Fruit fly (Drosophila melanogaster) whole organism, embryonic: ENCODE data around the gene CG10195.
A peak's percentile ranks its signal among the peaks of the same experiment; 100 is the strongest.

Experiments
- Atf-2 ChIP-seq: fragments of 200-800 bp; sonication (Bioruptor generic); optimal IDR thresholded peaks from 2 replicates; lab custom pipeline; 2016; ENCODE audit warnings: missing biosample characterization, missing genetic modification characterization
- Atf3 ChIP-seq: fragments of 200-800 bp; sonication (Bioruptor generic); optimal IDR thresholded peaks from 3 replicates; lab custom pipeline; 2016; ENCODE audit warnings: missing biosample characterization, missing genetic modification characterization
- CG10959 ChIP-seq: fragments of 200-800 bp; sonication (Bioruptor generic); IDR thresholded peaks from 2 replicates; pipeline ENCODE4 v1.3.6; 2022; ENCODE audit warnings: missing biosample characterization, missing genetic modification characterization
- CG13123 ChIP-seq: fragments of 200-800 bp; sonication (Bioruptor generic); optimal IDR thresholded peaks from 2 replicates; lab custom pipeline; 2016; ENCODE audit warnings: missing biosample characterization, missing genetic modification characterization
- CG13894 ChIP-seq: fragments of 200-800 bp; sonication (Bioruptor generic); optimal IDR thresholded peaks from 3 replicates; lab custom pipeline; 2018; ENCODE audit warnings: missing biosample characterization, mild to moderate bottlenecking, missing genetic modification characterization, moderate library complexity
- CG14441 ChIP-seq: fragments of 200-800 bp; sonication (Bioruptor generic); IDR thresholded peaks from 2 replicates; pipeline ENCODE4 v1.3.6; 2022; ENCODE audit warnings: missing biosample characterization, missing genetic modification characterization
- CG1603 ChIP-seq: fragments of 200-800 bp; sonication (Bioruptor generic); optimal IDR thresholded peaks from 2 replicates; lab custom pipeline; 2019; ENCODE audit warnings: missing biosample characterization, mild to moderate bottlenecking, missing genetic modification characterization, moderate library complexity
- CG1647 ChIP-seq: fragments of 200-800 bp; sonication (Bioruptor generic); optimal IDR thresholded peaks from 3 replicates; lab custom pipeline; 2016; ENCODE audit warnings: missing biosample characterization, missing genetic modification characterization
- CG16779 ChIP-seq: fragments of 200-800 bp; sonication (Bioruptor generic); IDR thresholded peaks from 2 replicates; pipeline ENCODE4 v1.3.6; 2022; ENCODE audit warnings: missing biosample characterization, missing genetic modification characterization
- CG17361 ChIP-seq: fragments of 200-800 bp; sonication (Bioruptor generic); IDR thresholded peaks from 3 replicates; pipeline ENCODE4 v1.3.6; 2022; ENCODE audit warnings: missing biosample characterization, missing genetic modification characterization
- CG17568 ChIP-seq: fragments of 200-800 bp; sonication (Bioruptor generic); optimal IDR thresholded peaks from 2 replicates; lab custom pipeline; 2018; ENCODE audit warnings: missing biosample characterization, mild to moderate bottlenecking, missing genetic modification characterization, moderate library complexity
- CG17802 ChIP-seq: fragments of 200-800 bp; sonication (Bioruptor generic); optimal IDR thresholded peaks from 2 replicates; lab custom pipeline; 2018; ENCODE audit warnings: missing biosample characterization, mild to moderate bottlenecking, missing genetic modification characterization, moderate library complexity
- CG17829 ChIP-seq: fragments of 200-800 bp; optimal IDR thresholded peaks from 2 replicates; lab custom pipeline; 2019; ENCODE audit warnings: missing biosample characterization, mild to moderate bottlenecking, missing genetic modification characterization, moderate library complexity
- CG2889 ChIP-seq: fragments of 200-800 bp; sonication (Bioruptor generic); IDR thresholded peaks from 3 replicates; pipeline ENCODE4 v1.3.6; 2022; ENCODE audit warnings: missing biosample characterization, missing genetic modification characterization
- CG7839 ChIP-seq: fragments of 200-800 bp; sonication (Bioruptor generic); optimal IDR thresholded peaks from 3 replicates; lab custom pipeline; 2018; ENCODE audit warnings: missing biosample characterization, mild to moderate bottlenecking, missing genetic modification characterization, moderate library complexity
- CG8388 ChIP-seq: fragments of 200-800 bp; sonication (Bioruptor generic); optimal IDR thresholded peaks from 2 replicates; lab custom pipeline; 2019; ENCODE audit warnings: missing biosample characterization, mild to moderate bottlenecking, missing genetic modification characterization, moderate library complexity
- Dip2 ChIP-seq: fragments of 200-800 bp; sonication (Bioruptor generic); IDR thresholded peaks from 2 replicates; pipeline ENCODE4 v1.3.6; 2022; ENCODE audit warnings: missing biosample characterization, missing genetic modification characterization
- Drgx ChIP-seq: fragments of 200-800 bp; sonication (Bioruptor generic); IDR thresholded peaks from 2 replicates; pipeline ENCODE4 v1.3.6; 2022; ENCODE audit warnings: missing biosample characterization, missing genetic modification characterization
- E2f2 ChIP-seq: fragments of 200-800 bp; sonication (Bioruptor generic); IDR thresholded peaks from 2 replicates; pipeline ENCODE4 v1.3.6; 2022; ENCODE audit warnings: missing biosample characterization, missing genetic modification characterization
- Ets65A ChIP-seq: fragments of 200-800 bp; sonication (Bioruptor generic); peaks from one replicate; lab custom pipeline; 2016; ENCODE audit warnings: missing biosample characterization, missing genetic modification characterization
- Hmx ChIP-seq: fragments of 200-800 bp; sonication (Bioruptor generic); optimal IDR thresholded peaks from 2 replicates; lab custom pipeline; 2016; ENCODE audit warnings: missing biosample characterization, missing genetic modification characterization
- Mrtf ChIP-seq: fragments of 200-800 bp; sonication (Bioruptor generic); IDR thresholded peaks from 3 replicates; pipeline ENCODE4 v1.3.6; 2022; ENCODE audit warnings: missing biosample characterization, missing genetic modification characterization
- Myb ChIP-seq: fragments of 200-800 bp; sonication (Bioruptor generic); optimal IDR thresholded peaks from 2 replicates; lab custom pipeline; 2016; ENCODE audit warnings: missing biosample characterization, missing genetic modification characterization
- Nf-YB ChIP-seq: fragments of 200-800 bp; sonication (Bioruptor generic); optimal IDR thresholded peaks from 3 replicates; lab custom pipeline; 2019; ENCODE audit warnings: missing biosample characterization, mild to moderate bottlenecking, missing genetic modification characterization, moderate library complexity
- Sox100B ChIP-seq: fragments of 200-800 bp; sonication (Bioruptor generic); optimal IDR thresholded peaks from 3 replicates; lab custom pipeline; 2018; ENCODE audit warnings: missing biosample characterization, mild to moderate bottlenecking, missing genetic modification characterization
- Trl ChIP-seq, 3 experiments: fragments of >200 bp in 2 of 3; fragments of 200-800 bp in 1 of 3; sonication (Bioruptor generic) in 1 of 3; optimal IDR thresholded peaks; 2 replicates in 1 of 3; 3 replicates in 2 of 3; lab custom pipeline; 2016 to 2017; ENCODE audit warnings: missing biosample characterization in 1 of 3, missing genetic modification characterization in 1 of 3
- bowl ChIP-seq: fragments of 200-800 bp; sonication (Bioruptor generic); IDR thresholded peaks from 2 replicates; pipeline ENCODE4 v1.3.6; 2022; ENCODE audit warnings: missing biosample characterization, missing genetic modification characterization
- caup ChIP-seq: fragments of 200-800 bp; sonication (Bioruptor generic); optimal IDR thresholded peaks from 3 replicates; lab custom pipeline; 2017; ENCODE audit warnings: missing biosample characterization, mild to moderate bottlenecking, missing genetic modification characterization, moderate library complexity; ENCODE audit not compliant: severe bottlenecking
- cg ChIP-seq: fragments of 200-800 bp; sonication (Bioruptor generic); optimal IDR thresholded peaks from 3 replicates; lab custom pipeline; 2019; ENCODE audit warnings: missing biosample characterization, mild to moderate bottlenecking, missing genetic modification characterization, moderate library complexity
- chinmo ChIP-seq: fragments of 200-800 bp; sonication (Bioruptor generic); IDR thresholded peaks from 4 replicates; pipeline ENCODE4 v1.3.6; 2022; ENCODE audit warnings: missing biosample characterization, missing genetic modification characterization; ENCODE audit not compliant: partially characterized antibody
- corto ChIP-seq: fragments of 200-800 bp; sonication (Bioruptor generic); optimal IDR thresholded peaks from 2 replicates; lab custom pipeline; 2016; ENCODE audit warnings: missing biosample characterization, mild to moderate bottlenecking, missing genetic modification characterization, moderate library complexity
- dm ChIP-seq: fragments of 200-800 bp; sonication (Bioruptor generic); optimal IDR thresholded peaks from 3 replicates; lab custom pipeline; 2016; ENCODE audit warnings: missing biosample characterization, missing genetic modification characterization
- dmrt11E ChIP-seq: fragments of 200-800 bp; sonication (Bioruptor generic); optimal IDR thresholded peaks from 3 replicates; lab custom pipeline; 2018; ENCODE audit warnings: missing biosample characterization, mild to moderate bottlenecking, missing genetic modification characterization, moderate library complexity
- ewg ChIP-seq: fragments of 200-800 bp; sonication (Bioruptor generic); optimal IDR thresholded peaks from 3 replicates; lab custom pipeline; 2017; ENCODE audit warnings: mild to moderate bottlenecking, missing biosample characterization, missing genetic modification reagents, missing genetic modification characterization
- fd3F ChIP-seq: fragments of 200-800 bp; sonication (Bioruptor generic); optimal IDR thresholded peaks from 2 replicates; lab custom pipeline; 2018; ENCODE audit warnings: missing biosample characterization, mild to moderate bottlenecking, missing genetic modification characterization, moderate library complexity
- fu2 ChIP-seq: fragments of 200-800 bp; sonication (Bioruptor generic); optimal IDR thresholded peaks from 2 replicates; lab custom pipeline; 2016; ENCODE audit warnings: missing biosample characterization, missing genetic modification characterization
- her ChIP-seq: fragments of 200-800 bp; sonication (Bioruptor generic); optimal IDR thresholded peaks from 2 replicates; lab custom pipeline; 2016; ENCODE audit warnings: missing biosample characterization, missing genetic modification characterization
- inv ChIP-seq: fragments of 200-800 bp; sonication (Bioruptor generic); IDR thresholded peaks from 2 replicates; pipeline ENCODE4 v1.3.6; 2022; ENCODE audit warnings: missing biosample characterization, missing genetic modification characterization; ENCODE audit not compliant: partially characterized antibody
- jumu ChIP-seq: fragments of 200-800 bp; sonication (Bioruptor generic); optimal IDR thresholded peaks from 3 replicates; lab custom pipeline; 2016; ENCODE audit warnings: missing biosample characterization, missing genetic modification characterization
- kah ChIP-seq: fragments of 200-800 bp; sonication (Bioruptor generic); optimal IDR thresholded peaks from 2 replicates; lab custom pipeline; 2018; ENCODE audit warnings: missing biosample characterization, mild to moderate bottlenecking, missing genetic modification characterization
- lov ChIP-seq, 2 experiments: fragments of 200-800 bp in 1 of 2; fragments of >200 bp in 1 of 2; sonication (Bioruptor generic) in 1 of 2; IDR thresholded peaks in 1 of 2; optimal IDR thresholded peaks in 1 of 2; 2 replicates in 1 of 2; 3 replicates in 1 of 2; pipeline versions ENCODE4 v1.3.6 to Lab custom; 2017 to 2022; ENCODE audit warnings: missing biosample characterization in 1 of 2, missing genetic modification characterization in 1 of 2
- mam ChIP-seq: fragments of 200-800 bp; sonication (Bioruptor generic); optimal IDR thresholded peaks from 3 replicates; lab custom pipeline; 2016; ENCODE audit warnings: missing biosample characterization, missing genetic modification characterization
- nau ChIP-seq: fragments of 200-800 bp; sonication (Bioruptor generic); optimal IDR thresholded peaks from 3 replicates; lab custom pipeline; 2017; ENCODE audit warnings: missing biosample characterization, mild to moderate bottlenecking, missing genetic modification characterization, missing genetic modification reagents
- nerfin-2 ChIP-seq: fragments of 200-800 bp; sonication (Bioruptor generic); IDR thresholded peaks from 2 replicates; pipeline ENCODE4 v1.3.6; 2022; ENCODE audit warnings: missing biosample characterization, missing genetic modification characterization; ENCODE audit not compliant: partially characterized antibody
- prd ChIP-seq, 3 experiments: fragments of >200 bp in 2 of 3; fragments of 200-800 bp in 1 of 3; sonication (Bioruptor generic) in 1 of 3; optimal IDR thresholded peaks in 2 of 3; IDR thresholded peaks in 1 of 3; 2 replicates in 2 of 3; 3 replicates in 1 of 3; pipeline versions ENCODE4 v1.3.6 to Lab custom; 2017 to 2022; ENCODE audit warnings: missing biosample characterization in 1 of 3, missing genetic modification characterization in 1 of 3
- sna ChIP-seq: fragments of 200-800 bp; sonication (Bioruptor generic); IDR thresholded peaks from 2 replicates; pipeline ENCODE4 v1.3.6; 2022; ENCODE audit warnings: missing biosample characterization, missing genetic modification characterization; ENCODE audit not compliant: partially characterized antibody
- sr ChIP-seq: fragments of 200-800 bp; sonication (Bioruptor generic); IDR thresholded peaks from 3 replicates; pipeline ENCODE4 v1.3.6; 2022; ENCODE audit warnings: missing biosample characterization, missing genetic modification characterization
- toy ChIP-seq: fragments of 200-800 bp; sonication (Bioruptor generic); IDR thresholded peaks from 2 replicates; pipeline ENCODE4 v1.3.6; 2022; ENCODE audit warnings: missing biosample characterization, missing genetic modification characterization
- unc-4 ChIP-seq: fragments of 200-800 bp; sonication (Bioruptor generic); IDR thresholded peaks from 2 replicates; pipeline ENCODE4 v1.3.6; 2022; ENCODE audit warnings: missing biosample characterization, missing genetic modification characterization; ENCODE audit not compliant: partially characterized antibody

Gene CG10195

dm6 chr2L:19463824-19464317 is 20.6 kb downstream of the CG10195 start, which contains the start of gene tj (continued):
- TF ChIP-seq Drgx (GFP tag; lab: Robert Waterston, UW) = no peak
- TF ChIP-seq CG17829 (tag; lab: Kevin White, UChicago) = no peak
- 0 out of 4 replicates have a peak, but pooled peaks have one; percentile 38 for TF ChIP-seq chinmo (GFP tag; lab: Robert Waterston, UW)
- no peak for TF ChIP-seq kah (GFP tag; lab: Kevin White, UChicago)
- no peak for TF ChIP-seq sna (GFP tag; lab: Robert Waterston, UW)
- no peak for TF ChIP-seq CG2889
- no peak for TF ChIP-seq CG10959 (GFP tag; lab: Robert Waterston, UW)
- TF ChIP-seq Trl (optimal IDR thresholded peaks at IDR 0.05; lab: Kevin White, UChicago) = peak; percentile 9 to 46
- TF ChIP-seq Trl (GFP tag; optimal IDR thresholded peaks at IDR 0.05; lab: Kevin White, UChicago) = no peak
- no peak for TF ChIP-seq fu2
- TF ChIP-seq CG14441 (GFP tag; lab: Robert Waterston, UW) = no peak
- no peak for TF ChIP-seq nerfin-2 (GFP tag; lab: Robert Waterston, UW)
- no peak for TF ChIP-seq toy (GFP tag; lab: Robert Waterston, UW)
- TF ChIP-seq jumu = no peak
- TF ChIP-seq prd (optimal IDR thresholded peaks at IDR 0.05; lab: Kevin White, UChicago) = no peak
- 0 out of 3 replicates have a peak, but pooled peaks have one; percentile 0 for TF ChIP-seq prd (GFP tag; IDR thresholded peaks at IDR 0.05; lab: Robert Waterston, UW)
- no peak for TF ChIP-seq CG13123 (GFP tag; lab: Kevin White, UChicago)
- TF ChIP-seq CG16779 (GFP tag; lab: Robert Waterston, UW) = no peak
- TF ChIP-seq Dip2 (GFP tag; lab: Robert Waterston, UW) = no peak
- peak; percentile 20 for TF ChIP-seq ewg
- TF ChIP-seq caup = no peak
- TF ChIP-seq inv = no peak
- TF ChIP-seq unc-4 (GFP tag; lab: Robert Waterston, UW) = no peak
- TF ChIP-seq Hmx (GFP tag; lab: Kevin White, UChicago) = no peak
- TF ChIP-seq CG13894 (tag; lab: Kevin White, UChicago) = no peak
- TF ChIP-seq Myb (GFP tag; lab: Kevin White, UChicago) = no peak
- TF ChIP-seq cg (GFP tag; lab: Kevin White, UChicago) = peak; percentile 53
- no peak for TF ChIP-seq dm (GFP tag; lab: Kevin White, UChicago)
- no peak for TF ChIP-seq her (GFP tag; lab: Kevin White, UChicago)
- no peak for TF ChIP-seq CG17361
- TF ChIP-seq sr (GFP tag; lab: Robert Waterston, UW) = no peak
- TF ChIP-seq Ets65A = peak; percentile 66
- TF ChIP-seq CG7839 = no peak
- peak; percentile 92 for TF ChIP-seq Nf-YB (GFP tag; lab: Kevin White, UChicago)
- no peak for TF ChIP-seq corto (GFP tag; lab: Kevin White, UChicago)
- TF ChIP-seq E2f2 (GFP tag; lab: Robert Waterston, UW) = no peak
- TF ChIP-seq CG17802 = no peak
- no peak for TF ChIP-seq Mrtf (GFP tag; lab: Robert Waterston, UW)
- no peak for TF ChIP-seq lov (optimal IDR thresholded peaks at IDR 0.05; lab: Kevin White, UChicago)
- TF ChIP-seq lov (GFP tag; IDR thresholded peaks at IDR 0.05; lab: Robert Waterston, UW) = no peak
- TF ChIP-seq Atf3 (GFP tag; lab: Kevin White, UChicago) = no peak
- no peak for TF ChIP-seq CG1647 (GFP tag; lab: Kevin White, UChicago)
- TF ChIP-seq fd3F (GFP tag; lab: Kevin White, UChicago) = no peak
- no peak for TF ChIP-seq CG17568 (GFP tag; lab: Kevin White, UChicago)
- TF ChIP-seq nau = no peak
- no peak for TF ChIP-seq Atf-2 (GFP tag; lab: Kevin White, UChicago)
- TF ChIP-seq bowl = no peak
- no peak for TF ChIP-seq Sox100B (GFP tag; lab: Kevin White, UChicago)
- no peak for TF ChIP-seq CG8388 (GFP tag; lab: Kevin White, UChicago)
- no peak for TF ChIP-seq dmrt11E
- TF ChIP-seq mam (GFP tag; lab: Kevin White, UChicago) = no peak
- TF ChIP-seq CG1603 (tag; lab: Kevin White, UChicago) = no peak
